Worm (Caenorhabditis elegans) whole organism, midembryonic: ENCODE data around the gene srh-180.

Experiments
- T22C8.4 ChIP-seq: fragments of 200-800 bp; sonication (Bioruptor generic); IDR thresholded peaks from 2 replicates; pipeline ENCODE4 v1.3.6; 2022; ENCODE audit warnings: missing genetic modification characterization, missing compliant biosample characterization
- cog-1 ChIP-seq: sonication (generic microtip); optimal IDR thresholded peaks from 2 replicates; lab custom pipeline; 2016; ENCODE audit warnings: missing genetic modification characterization, missing compliant biosample characterization
- flt-1 ChIP-seq: fragments of 200-800 bp; sonication (Bioruptor generic); IDR thresholded peaks from 2 replicates; pipeline ENCODE4 v1.3.6; 2022; ENCODE audit warnings: missing genetic modification characterization, missing compliant biosample characterization
- ref-1 ChIP-seq: fragments of 200-800 bp; sonication (Bioruptor generic); conservative IDR thresholded peaks from 2 replicates; pipeline ENCODE4 v1.3.6; 2022; ENCODE audit warnings: missing genetic modification reagents, missing genetic modification characterization, missing compliant biosample characterization
- ztf-29 ChIP-seq: fragments of 200-800 bp; sonication (Bioruptor generic); IDR thresholded peaks from 2 replicates; pipeline ENCODE4 v1.3.6; 2022; ENCODE audit warnings: missing genetic modification reagents, missing genetic modification characterization, missing compliant biosample characterization

DNA sequence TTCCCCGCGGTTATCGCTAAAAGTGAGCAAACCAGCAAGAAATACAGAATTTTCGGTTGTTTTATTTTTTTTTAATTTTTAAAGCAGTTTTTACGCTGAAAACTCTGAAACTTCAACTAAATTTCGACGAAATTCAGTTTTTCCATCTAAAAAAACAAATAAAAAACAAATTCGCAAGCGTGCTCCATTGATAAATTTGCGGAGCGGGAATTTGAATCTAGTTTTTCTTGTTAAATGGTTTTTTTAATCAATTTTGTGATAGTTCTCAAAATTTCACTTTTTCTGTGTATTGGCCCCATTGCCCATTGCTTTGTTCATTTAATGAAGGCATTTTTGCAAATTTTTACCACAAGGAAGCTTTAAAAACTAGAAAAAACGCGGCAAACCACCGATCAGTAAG, 39.5 kb downstream of the srh-180 start:
- TF ChIP-seq ztf-29 (GFP tag; lab: Robert Waterston, UW): no peak
- TF ChIP-seq flt-1 (GFP tag; lab: Robert Waterston, UW): no peak
- no peak for TF ChIP-seq cog-1 (tag; lab: Kevin White, UChicago)
- TF ChIP-seq T22C8.4 (GFP tag; lab: Robert Waterston, UW): no peak
- no peak for TF ChIP-seq ref-1 (GFP tag; lab: Robert Waterston, UW)
